Worm (Caenorhabditis elegans): ENCODE measurements around the gene Y47D3A.13.

The Y47D3A.13 gene

DNA sequence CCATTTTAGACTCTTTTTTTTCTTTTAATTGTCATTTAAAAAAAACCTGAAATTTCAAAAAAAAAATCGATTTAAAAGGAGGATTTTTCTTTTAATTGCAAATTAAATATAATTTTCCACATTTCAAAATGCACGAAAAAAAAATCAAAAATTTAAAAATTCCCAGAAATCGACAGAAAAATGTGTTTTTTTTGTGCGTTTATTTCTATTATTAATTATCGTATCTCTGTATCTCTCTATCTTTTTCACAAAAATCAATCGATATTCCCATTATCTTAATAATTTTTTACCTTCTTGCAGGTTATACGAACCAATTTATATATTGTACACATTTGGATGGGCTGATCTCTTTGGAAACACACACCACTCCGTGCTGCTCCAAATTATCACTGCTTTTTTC is 20.9 kb upstream of the Y47D3A.13 start, which contains the start of gene rsks-1:
TSS of gene rsks-1 (plus strand) at position 301 of the 400 bp plus-strand sequence.
- TF ChIP-seq nhr-21 (tag; optimal IDR thresholded peaks at IDR 0.05) (no peak), skn-1 (tag; optimal IDR thresholded peaks at IDR 0.05) (no peak)

DNA sequence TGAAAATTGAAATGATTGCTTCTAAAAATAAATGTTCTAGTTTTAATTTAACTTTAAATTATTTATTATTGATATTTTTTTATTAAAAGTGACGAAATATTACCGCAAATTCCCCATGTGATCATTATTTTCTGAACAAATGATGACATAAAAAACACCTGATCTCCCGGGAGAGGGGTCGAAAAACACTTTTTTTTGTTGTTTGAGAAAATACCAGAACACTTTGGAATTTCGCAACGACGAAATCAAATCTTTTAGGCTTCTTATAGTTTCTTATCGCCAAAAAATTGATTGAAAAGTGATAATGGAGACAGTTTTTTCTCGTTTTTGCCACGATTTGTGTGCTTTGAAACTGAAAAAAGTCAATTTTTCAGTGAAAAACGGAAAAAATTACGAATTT is 20.4 kb upstream of the Y47D3A.13 start:
- TF ChIP-seq ztf-4 (tag; optimal IDR thresholded peaks at IDR 0.05) = no peak
- peak; percentile 18 for TF ChIP-seq gmeb-1 (tag; optimal IDR thresholded peaks at IDR 0.05)

DNA sequence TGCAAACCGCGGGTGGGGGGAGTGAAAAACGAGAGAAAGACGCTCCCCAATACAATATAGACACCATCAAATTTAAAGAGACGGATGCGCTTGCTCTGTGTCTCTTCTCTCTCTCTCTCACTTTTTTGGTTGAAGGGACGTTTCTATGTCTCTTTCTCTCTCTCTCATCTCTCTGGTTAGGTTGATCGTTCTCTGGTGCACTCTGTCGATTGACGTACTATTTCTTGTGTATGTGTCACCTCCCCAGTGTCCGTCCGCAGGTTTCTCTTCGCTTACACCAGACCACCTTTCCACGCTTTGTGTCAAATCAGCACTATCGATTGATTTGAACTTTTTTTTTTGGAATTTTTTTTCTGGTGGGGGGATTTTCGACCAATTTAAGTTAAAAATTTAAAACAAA is 19.5 kb upstream of the Y47D3A.13 start:
- TF ChIP-seq sma-3 (GFP tag; optimal IDR thresholded peaks at IDR 0.05) = peak; percentile 62
- TF ChIP-seq zag-1 (tag; optimal IDR thresholded peaks at IDR 0.05) = no peak
- TF ChIP-seq ztf-1 (GFP tag; conservative IDR thresholded peaks at IDR 0.05) = no peak
- peak; percentile 35 for TF ChIP-seq snpc-4 (tag; optimal IDR thresholded peaks at IDR 0.05)
- no peak for TF ChIP-seq skn-1 (tag; optimal IDR thresholded peaks at IDR 0.05)
- TF ChIP-seq nhr-21 (tag; optimal IDR thresholded peaks at IDR 0.05) = peak; percentile 61
- peak; percentile 29 to 67 for TF ChIP-seq lsy-2 (tag; optimal IDR thresholded peaks at IDR 0.05)
- TF ChIP-seq gmeb-1 (tag; optimal IDR thresholded peaks at IDR 0.05) = peak; percentile 56
- peak; percentile 98 for TF ChIP-seq fos-1 (tag; optimal IDR thresholded peaks at IDR 0.05)
- TF ChIP-seq nhr-129 (tag; optimal IDR thresholded peaks at IDR 0.05) = peak; percentile 93
- peak; percentile 52 for TF ChIP-seq blmp-1 (tag; optimal IDR thresholded peaks at IDR 0.05; ENCODE audit: insufficient read depth)
- TF ChIP-seq aly-2 (tag; optimal IDR thresholded peaks at IDR 0.05) = no peak
- peak; percentile 18 for TF ChIP-seq sem-4 (tag; optimal IDR thresholded peaks at IDR 0.05)
- TF ChIP-seq egl-27 (tag; optimal IDR thresholded peaks at IDR 0.05) = peak; percentile 39
- TF ChIP-seq ztf-4 (tag; optimal IDR thresholded peaks at IDR 0.05) = peak; percentile 57
- TF ChIP-seq lin-13 (GFP tag; optimal IDR thresholded peaks at IDR 0.05) = peak; percentile 57
- TF ChIP-seq sma-9 (GFP tag; optimal IDR thresholded peaks at IDR 0.05) = peak; percentile 85
- no peak for TF ChIP-seq sma-9 (tag; optimal IDR thresholded peaks at IDR 0.05)
- TF ChIP-seq nhr-25 (tag; optimal IDR thresholded peaks at IDR 0.05) = peak; percentile 81
- no peak for TF ChIP-seq Y55F3AM.14 (GFP tag; optimal IDR thresholded peaks at IDR 0.05)
- TF ChIP-seq crh-2 (tag; optimal IDR thresholded peaks at IDR 0.05) = peak; percentile 93
- peak; percentile 85 for TF ChIP-seq unc-55 (GFP tag; optimal IDR thresholded peaks at IDR 0.05)
- peak; percentile 85 for TF ChIP-seq C34F6.9 (tag; optimal IDR thresholded peaks at IDR 0.05)
- peak; percentile 86 for TF ChIP-seq F13H6.1 (tag; optimal IDR thresholded peaks at IDR 0.05)
- TF ChIP-seq mdl-1 (tag; optimal IDR thresholded peaks at IDR 0.05) = peak; percentile 5 to 9
- TF ChIP-seq nhr-6 (tag; optimal IDR thresholded peaks at IDR 0.05) = peak; percentile 47
- TF ChIP-seq mab-5 (tag; optimal IDR thresholded peaks at IDR 0.05) = no peak

DNA sequence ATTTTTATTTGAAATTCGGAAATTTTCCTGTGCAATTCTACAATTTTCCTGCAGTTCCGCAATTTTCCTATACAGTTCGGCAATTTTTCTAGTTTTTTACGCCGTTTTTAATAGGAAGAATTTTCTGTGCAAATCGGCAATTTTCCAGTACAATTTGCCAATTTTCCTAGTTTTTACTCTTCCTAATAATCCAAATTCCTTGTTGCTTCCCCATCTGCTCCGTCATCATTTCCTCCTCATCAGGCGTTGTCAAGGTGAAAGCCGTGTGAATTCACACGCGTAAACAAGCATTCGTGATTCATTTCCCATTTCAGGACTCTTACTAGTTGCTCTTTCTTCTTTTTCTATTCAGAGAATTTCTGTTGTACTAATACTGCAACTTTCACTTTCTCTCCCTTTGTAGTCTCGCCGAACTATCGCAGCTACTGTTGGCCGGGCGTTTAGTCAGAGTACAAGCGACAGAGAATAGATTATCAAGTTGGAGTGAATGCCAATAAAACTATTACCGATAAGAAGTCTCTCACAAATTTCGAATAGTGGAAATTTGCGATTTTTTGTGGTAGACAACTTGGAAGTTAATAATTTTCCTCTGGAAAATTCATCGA is 17.8 kb upstream of the Y47D3A.13 start:
- peak; percentile 97 for TF ChIP-seq fos-1 (tag; optimal IDR thresholded peaks at IDR 0.05)
- peak; percentile 29 for TF ChIP-seq sma-9 (GFP tag; optimal IDR thresholded peaks at IDR 0.05)
- no peak for TF ChIP-seq sma-9 (tag; optimal IDR thresholded peaks at IDR 0.05)
- no peak for TF ChIP-seq unc-62 (GFP tag; optimal IDR thresholded peaks at IDR 0.05)
- TF ChIP-seq zag-1 (tag; optimal IDR thresholded peaks at IDR 0.05) = no peak
- peak; percentile 85 for TF ChIP-seq blmp-1 (tag; optimal IDR thresholded peaks at IDR 0.05; ENCODE audit: insufficient read depth)

DNA sequence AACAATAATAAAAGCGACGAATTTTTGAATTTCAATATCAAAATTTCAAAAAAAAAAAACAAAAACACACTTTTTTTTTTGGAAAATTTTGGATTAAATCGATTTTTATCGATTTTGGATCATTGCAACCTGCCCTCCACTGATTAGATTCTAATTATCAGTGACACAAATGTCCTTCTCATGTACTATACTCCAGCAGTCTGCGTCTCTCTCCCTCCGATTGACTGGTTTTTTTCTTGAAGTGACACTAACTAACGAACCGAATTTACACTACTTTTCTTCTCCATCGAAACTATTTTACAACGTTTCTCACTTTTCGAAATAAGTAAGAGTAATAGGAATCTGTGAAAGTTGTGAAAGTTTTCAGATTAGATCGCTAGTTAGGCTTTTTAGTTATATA is 16.9 kb upstream of the Y47D3A.13 start:
- no peak for TF ChIP-seq nhr-12 (tag; optimal IDR thresholded peaks at IDR 0.05)
- no peak for TF ChIP-seq nhr-21 (tag; optimal IDR thresholded peaks at IDR 0.05)
- no peak for TF ChIP-seq unc-55 (GFP tag; optimal IDR thresholded peaks at IDR 0.05)
- TF ChIP-seq lsy-2 (tag; optimal IDR thresholded peaks at IDR 0.05) = no peak
- no peak for TF ChIP-seq nhr-77 (tag; optimal IDR thresholded peaks at IDR 0.05)
- no peak for TF ChIP-seq ceh-82 (tag; optimal IDR thresholded peaks at IDR 0.05)
- no peak for TF ChIP-seq sma-3 (GFP tag; optimal IDR thresholded peaks at IDR 0.05)
- no peak for TF ChIP-seq dmd-4 (tag; optimal IDR thresholded peaks at IDR 0.05)
- TF ChIP-seq sma-9 (GFP tag; optimal IDR thresholded peaks at IDR 0.05) = peak; percentile 32
- TF ChIP-seq sma-9 (tag; optimal IDR thresholded peaks at IDR 0.05) = no peak
- no peak for TF ChIP-seq nhr-129 (tag; optimal IDR thresholded peaks at IDR 0.05)
- peak; percentile 81 for TF ChIP-seq fos-1 (tag; optimal IDR thresholded peaks at IDR 0.05)
- TF ChIP-seq aly-2 (tag; optimal IDR thresholded peaks at IDR 0.05) = no peak
- no peak for TF ChIP-seq lin-11 (tag; optimal IDR thresholded peaks at IDR 0.05)
- peak; percentile 55 for TF ChIP-seq blmp-1 (tag; optimal IDR thresholded peaks at IDR 0.05; ENCODE audit: insufficient read depth)
- no peak for TF ChIP-seq mbf-1 (tag; optimal IDR thresholded peaks at IDR 0.05)
- TF ChIP-seq nhr-10 (tag; optimal IDR thresholded peaks at IDR 0.05) = no peak
- no peak for TF ChIP-seq lin-13 (GFP tag; optimal IDR thresholded peaks at IDR 0.05)
- no peak for TF ChIP-seq R02D3.7 (tag; optimal IDR thresholded peaks at IDR 0.05)
- no peak for TF ChIP-seq zag-1 (tag; optimal IDR thresholded peaks at IDR 0.05)
- no peak for TF ChIP-seq ZK546.5 (tag; optimal IDR thresholded peaks at IDR 0.05)
- no peak for TF ChIP-seq elt-1 (tag; optimal IDR thresholded peaks at IDR 0.05)
- no peak for TF ChIP-seq nhr-237 (tag; optimal IDR thresholded peaks at IDR 0.05)
- peak; percentile 55 for TF ChIP-seq nhr-25 (tag; optimal IDR thresholded peaks at IDR 0.05)
- TF ChIP-seq crh-2 (tag; optimal IDR thresholded peaks at IDR 0.05) = peak; percentile 14
- TF ChIP-seq mdl-1 (tag; optimal IDR thresholded peaks at IDR 0.05) = no peak
- no peak for TF ChIP-seq skn-1 (tag; optimal IDR thresholded peaks at IDR 0.05)
- no peak for TF ChIP-seq ztf-11 (tag; optimal IDR thresholded peaks at IDR 0.05)
- no peak for TF ChIP-seq unc-39 (tag; optimal IDR thresholded peaks at IDR 0.05)
- TF ChIP-seq Y55F3AM.14 (GFP tag; optimal IDR thresholded peaks at IDR 0.05) = no peak
- no peak for TF ChIP-seq elt-3 (tag; optimal IDR thresholded peaks at IDR 0.05)
- TF ChIP-seq snpc-4 (tag; optimal IDR thresholded peaks at IDR 0.05) = no peak
- no peak for TF ChIP-seq mab-5 (tag; optimal IDR thresholded peaks at IDR 0.05)

All from whole organism, L2 larva.